Fruit fly (Drosophila melanogaster) whole organism, embryonic: ENCODE results near the gene Tcs3.

Source experiments
- CG17568 ChIP-seq: fragments of 200-800 bp; sonication (Bioruptor generic); optimal IDR thresholded peaks from 2 replicates; lab custom pipeline; 2018; ENCODE audit warnings: missing biosample characterization, mild to moderate bottlenecking, missing genetic modification characterization, moderate library complexity
- HHEX ChIP-seq: fragments of 200-800 bp; sonication (Bioruptor generic); optimal IDR thresholded peaks from 3 replicates; lab custom pipeline; 2017; ENCODE audit warnings: missing biosample characterization, mild to moderate bottlenecking, missing genetic modification characterization, missing genetic modification reagents
- Oli ChIP-seq: fragments of 200-800 bp; sonication (Bioruptor generic); optimal IDR thresholded peaks from 2 replicates; lab custom pipeline; 2018; ENCODE audit warnings: missing biosample characterization, mild to moderate bottlenecking, missing genetic modification characterization, moderate library complexity
- Ptx1 ChIP-seq: fragments of 200-800 bp; sonication (Bioruptor generic); IDR thresholded peaks from 2 replicates; pipeline ENCODE4 v1.3.6; 2022; ENCODE audit warnings: missing biosample characterization, missing genetic modification characterization
- pros ChIP-seq: fragments of 200-800 bp; sonication (Bioruptor generic); optimal IDR thresholded peaks from 3 replicates; lab custom pipeline; 2019; ENCODE audit warnings: missing biosample characterization, mild to moderate bottlenecking, missing genetic modification characterization, moderate library complexity
- trh ChIP-seq: fragments of 200-800 bp; sonication (Bioruptor generic); optimal IDR thresholded peaks from 2 replicates; lab custom pipeline; 2016; ENCODE audit warnings: missing biosample characterization, missing genetic modification characterization

DNA sequence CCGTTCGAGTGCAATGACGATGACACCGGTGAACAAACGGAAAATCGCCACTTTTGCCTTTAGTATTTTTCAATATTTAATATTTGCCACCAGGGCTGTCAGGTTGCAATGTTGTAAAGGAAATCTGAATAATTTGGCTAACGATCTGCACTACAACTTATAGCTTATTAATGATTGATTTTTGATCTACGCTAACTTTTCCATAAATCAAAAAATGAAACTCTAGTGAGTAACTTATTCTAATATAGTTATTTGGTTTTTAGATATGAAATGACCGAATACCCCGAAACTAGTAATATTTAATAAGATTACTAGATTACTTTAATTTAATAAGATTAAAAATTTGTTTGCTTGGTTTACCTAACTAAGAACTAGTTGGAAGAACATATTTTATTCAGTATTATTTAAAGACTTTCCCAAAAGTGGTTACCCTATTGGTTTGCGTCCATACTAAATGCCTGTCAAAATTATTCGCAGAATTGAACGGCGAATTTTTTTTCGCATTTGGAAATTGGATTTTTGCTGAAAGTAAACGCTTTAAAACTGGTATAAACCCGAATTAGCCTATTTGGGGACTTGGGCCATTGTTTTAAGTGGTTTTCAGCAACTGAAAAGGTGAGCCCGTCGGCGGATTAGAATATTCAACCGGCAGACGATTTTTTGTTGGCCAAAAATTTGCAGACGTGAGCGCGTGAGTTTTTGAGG, 34.2 kb downstream of the Tcs3 start, which contains the start of the genes Agpat3 and RAF2:
- TF ChIP-seq pros (GFP tag; lab: Kevin White, UChicago) (no peak), CG17568 (no peak), Oli (tag; lab: Kevin White, UChicago) (peak; percentile 33), Ptx1 (GFP tag; lab: Robert Waterston, UW) (no peak; the same call in 1 of the 2 replicates), HHEX (no peak), trh (GFP tag; lab: Kevin White, UChicago) (no peak)
